Worm (Caenorhabditis elegans) whole organism, mixed stage, embryonic: ENCODE measurements around the gene F44D12.16.
A peak's percentile ranks its signal among the peaks of the same experiment; 100 is the strongest.

Experiments used
- M03D4.4 ChIP-seq: sonication (generic microtip); optimal IDR thresholded peaks from 2 replicates; lab custom pipeline; 2017; ENCODE audit warnings: mild to moderate bottlenecking, missing genetic modification characterization, missing compliant biosample characterization
- bed-3 ChIP-seq: fragments of 200-800 bp; sonication (Bioruptor generic); optimal IDR thresholded peaks from 3 replicates; lab custom pipeline; 2018; ENCODE audit warnings: mild to moderate bottlenecking, missing genetic modification characterization, moderate library complexity, missing compliant biosample characterization
- blmp-1 ChIP-seq: fragments of 150-350 bp; optimal IDR thresholded peaks from 2 replicates; lab custom pipeline; 2014; ENCODE audit warnings: missing biosample characterization, missing genetic modification characterization
- ceh-39 ChIP-seq: fragments of 150-350 bp; optimal IDR thresholded peaks from 2 replicates; lab custom pipeline; 2014; ENCODE audit warnings: missing biosample characterization, missing genetic modification characterization
- ceh-43 ChIP-seq: fragments of 200-800 bp; sonication (Bioruptor generic); optimal IDR thresholded peaks from 2 replicates; lab custom pipeline; 2018; ENCODE audit warnings: mild to moderate bottlenecking, missing genetic modification characterization, moderate library complexity, missing compliant biosample characterization
- ceh-83 ChIP-seq: fragments of 200-800 bp; sonication (Bioruptor generic); optimal IDR thresholded peaks from 2 replicates; lab custom pipeline; 2018; ENCODE audit warnings: mild to moderate bottlenecking, missing genetic modification characterization, missing compliant biosample characterization
- ces-1 ChIP-seq: fragments of 150-350 bp; optimal IDR thresholded peaks from 2 replicates; lab custom pipeline; 2014; ENCODE audit warnings: missing biosample characterization, missing genetic modification reagents, missing genetic modification characterization
- cnd-1 ChIP-seq: fragments of 200-800 bp; sonication (Bioruptor generic); optimal IDR thresholded peaks from 2 replicates; lab custom pipeline; 2018; ENCODE audit warnings: mild to moderate bottlenecking, missing genetic modification characterization, missing compliant biosample characterization
- drap-1 ChIP-seq: fragments of 200-800 bp; sonication (Bioruptor generic); optimal IDR thresholded peaks from 3 replicates; lab custom pipeline; 2018; ENCODE audit warnings: mild to moderate bottlenecking, missing genetic modification characterization, missing compliant biosample characterization
- elt-1 ChIP-seq: sonication (generic microtip); optimal IDR thresholded peaks from 2 replicates; lab custom pipeline; 2017; ENCODE audit warnings: missing genetic modification characterization, mild to moderate bottlenecking, missing compliant biosample characterization, antibody characterized with exemption, moderate library complexity, borderline replicate concordance; ENCODE audit not compliant: insufficient read depth
- elt-3 ChIP-seq: fragments of 150-350 bp; optimal IDR thresholded peaks from 2 replicates; lab custom pipeline; 2014; ENCODE audit warnings: missing biosample characterization, missing genetic modification characterization
- flh-1 ChIP-seq: fragments of 200-800 bp; sonication (Bioruptor generic); optimal IDR thresholded peaks from 2 replicates; lab custom pipeline; 2018; ENCODE audit warnings: mild to moderate bottlenecking, missing genetic modification characterization, moderate library complexity, missing compliant biosample characterization
- ham-2 ChIP-seq: fragments of 200-800 bp; sonication (Bioruptor generic); optimal IDR thresholded peaks from 2 replicates; lab custom pipeline; 2018; ENCODE audit warnings: mild to moderate bottlenecking, missing genetic modification characterization, missing compliant biosample characterization
- hlh-1 ChIP-seq: fragments of 150-350 bp; optimal IDR thresholded peaks from 2 replicates; lab custom pipeline; 2014; ENCODE audit warnings: missing biosample characterization, missing genetic modification reagents, missing genetic modification characterization
- lin-32 ChIP-seq: fragments of 200-800 bp; sonication (Bioruptor generic); optimal IDR thresholded peaks from 2 replicates; lab custom pipeline; 2018; ENCODE audit warnings: mild to moderate bottlenecking, missing genetic modification characterization, missing compliant biosample characterization
- lsy-2 ChIP-seq: fragments of 150-350 bp; optimal IDR thresholded peaks from 2 replicates; lab custom pipeline; 2014; ENCODE audit warnings: missing biosample characterization, missing genetic modification characterization
- mab-5 ChIP-seq: fragments of 150-350 bp; optimal IDR thresholded peaks from 2 replicates; lab custom pipeline; 2014; ENCODE audit warnings: missing biosample characterization, missing genetic modification characterization
- nhr-12 ChIP-seq: fragments of 150-350 bp; optimal IDR thresholded peaks from 2 replicates; lab custom pipeline; 2014; ENCODE audit warnings: missing biosample characterization, missing genetic modification characterization
- nhr-2 ChIP-seq: fragments of 150-350 bp; optimal IDR thresholded peaks from 2 replicates; lab custom pipeline; 2014; ENCODE audit warnings: missing biosample characterization, missing genetic modification characterization
- nhr-237 ChIP-seq: fragments of 150-350 bp; optimal IDR thresholded peaks from 2 replicates; lab custom pipeline; 2014; ENCODE audit warnings: missing biosample characterization, missing genetic modification characterization
- nhr-28 ChIP-seq: fragments of 150-350 bp; optimal IDR thresholded peaks from 2 replicates; lab custom pipeline; 2014; ENCODE audit warnings: missing biosample characterization, missing genetic modification characterization
- nhr-76 ChIP-seq: sonication (generic microtip); optimal IDR thresholded peaks from 2 replicates; lab custom pipeline; 2017; ENCODE audit warnings: missing biosample characterization, missing genetic modification characterization
- pha-4 ChIP-seq: fragments of 150-350 bp; optimal IDR thresholded peaks from 2 replicates; lab custom pipeline; 2018; ENCODE audit warnings: missing biosample characterization, missing genetic modification reagents, missing genetic modification characterization
- sem-2 ChIP-seq: fragments of 200-800 bp; sonication (Bioruptor generic); optimal IDR thresholded peaks from 2 replicates; lab custom pipeline; 2018; ENCODE audit warnings: mild to moderate bottlenecking, missing genetic modification characterization, missing compliant biosample characterization
- sptf-1 ChIP-seq: sonication (generic microtip); optimal IDR thresholded peaks from 2 replicates; lab custom pipeline; 2017; ENCODE audit warnings: mild to moderate bottlenecking, missing genetic modification characterization, moderate library complexity, missing compliant biosample characterization
- tbx-8 ChIP-seq: fragments of 200-800 bp; sonication (Bioruptor generic); optimal IDR thresholded peaks from 2 replicates; lab custom pipeline; 2018; ENCODE audit warnings: mild to moderate bottlenecking, missing genetic modification characterization, moderate library complexity, missing compliant biosample characterization
- unc-120 ChIP-seq: sonication (generic microtip); optimal IDR thresholded peaks from 2 replicates; lab custom pipeline; 2017; ENCODE audit warnings: missing genetic modification characterization, missing compliant biosample characterization; ENCODE audit not compliant: poor library complexity, severe bottlenecking
- unc-39 ChIP-seq: fragments of 150-350 bp; optimal IDR thresholded peaks from 2 replicates; lab custom pipeline; 2014; ENCODE audit warnings: missing biosample characterization, missing genetic modification characterization
- unc-62 ChIP-seq: fragments of 150-350 bp; optimal IDR thresholded peaks from 2 replicates; lab custom pipeline; 2014; ENCODE audit warnings: missing biosample characterization, missing genetic modification reagents, missing genetic modification characterization
- zip-8 ChIP-seq: fragments of 150-350 bp; optimal IDR thresholded peaks from 2 replicates; lab custom pipeline; 2014; ENCODE audit warnings: missing biosample characterization, missing genetic modification characterization

Gene F44D12.16

DNA sequence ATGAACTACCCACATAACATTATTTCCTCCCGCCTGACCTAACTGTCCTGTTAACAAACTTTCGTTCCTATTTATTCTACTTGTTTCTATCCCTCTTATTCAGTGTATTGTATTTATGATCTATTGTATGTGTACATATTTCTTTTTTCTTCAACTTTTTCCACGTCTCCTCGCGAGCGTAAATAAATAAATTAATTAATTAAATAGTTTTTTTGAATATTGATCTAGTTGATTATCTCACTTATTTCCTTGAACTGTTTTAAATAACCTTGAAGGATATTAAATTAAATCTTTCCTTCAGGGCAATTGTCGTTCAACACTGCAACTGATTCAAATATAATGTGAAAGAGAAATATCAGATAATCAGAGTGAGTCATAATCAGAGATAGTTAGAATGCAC, 14.0 kb downstream of the F44D12.16 start, which contains the start of gene frk-1:
Gene frk-1 (plus strand): TSS at position 301 of the 400 bp plus-strand sequence.
- TF ChIP-seq ceh-43 (GFP tag; lab: Kevin White, UChicago) (no peak), nhr-76 (no peak), lin-32 (no peak), flh-1 (no peak), drap-1 (GFP tag; lab: Kevin White, UChicago) (no peak), bed-3 (no peak), sptf-1 (tag; lab: Kevin White, UChicago) (no peak), elt-3 (tag; lab: Kevin White, UChicago) (no peak), nhr-28 (tag; lab: Kevin White, UChicago) (no peak), ceh-39 (tag; lab: Kevin White, UChicago) (no peak), unc-39 (tag; lab: Kevin White, UChicago) (no peak), lsy-2 (tag; lab: Kevin White, UChicago) (no peak), blmp-1 (tag; lab: Kevin White, UChicago) (no peak), elt-1 (no peak), nhr-2 (no peak), zip-8 (tag; lab: Kevin White, UChicago) (no peak), unc-120 (tag; lab: Kevin White, UChicago) (no peak)

DNA sequence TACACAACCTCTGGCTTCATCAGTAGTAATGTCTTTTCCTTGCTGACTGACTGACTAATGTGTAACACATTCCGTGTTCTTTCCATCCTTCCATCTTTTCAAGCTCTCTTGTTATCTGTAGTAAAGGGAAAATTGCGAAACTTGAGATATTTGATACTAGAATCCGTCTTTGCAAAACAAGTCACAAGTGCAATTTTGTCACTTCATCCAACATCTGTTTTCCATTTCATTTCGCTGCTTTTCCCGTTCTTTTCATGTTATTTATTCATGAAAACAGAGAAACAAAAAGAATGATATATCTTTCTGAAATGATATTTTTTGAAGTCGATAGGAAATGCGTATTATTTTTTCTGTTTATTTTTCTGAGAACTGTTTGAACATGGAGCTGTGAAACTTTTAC, 17.1 kb downstream of the F44D12.16 start:
- TF ChIP-seq nhr-12 (no peak), flh-1 (no peak), elt-3 (tag; lab: Kevin White, UChicago) (no peak), nhr-237 (tag; lab: Kevin White, UChicago) (no peak), pha-4 (tag; lab: Kevin White, UChicago) (no peak), lsy-2 (tag; lab: Kevin White, UChicago) (no peak), ceh-39 (tag; lab: Kevin White, UChicago) (no peak)

DNA sequence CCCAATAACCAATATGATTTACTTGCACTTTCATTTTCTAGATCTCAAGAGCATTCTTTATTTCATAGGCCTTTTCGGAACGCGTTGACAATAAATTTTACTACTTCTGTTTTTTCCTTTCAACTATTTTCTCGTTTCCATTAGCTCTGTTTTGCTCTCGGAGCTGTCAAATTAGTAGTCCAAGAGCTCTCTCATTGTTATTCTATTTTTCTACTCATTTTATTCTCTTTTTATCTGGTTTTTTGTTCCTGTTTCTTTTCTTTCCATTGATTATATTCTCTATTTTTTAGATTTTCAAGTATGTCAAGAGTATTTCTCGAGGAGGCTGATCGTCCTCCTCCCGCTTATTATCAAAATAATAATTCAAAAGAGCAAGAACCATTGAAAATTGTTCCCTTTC, 18.2 kb downstream of the F44D12.16 start, which contains the start of gene T04B2.3:
Gene T04B2.3 (plus strand): TSS at position 301 of the 400 bp plus-strand sequence.
- TF ChIP-seq tbx-8 (GFP tag; lab: Kevin White, UChicago) = no peak
- no peak for TF ChIP-seq ham-2 (GFP tag; lab: Kevin White, UChicago)
- TF ChIP-seq M03D4.4 (tag; lab: Kevin White, UChicago) = no peak
- no peak for TF ChIP-seq elt-3 (tag; lab: Kevin White, UChicago)
- TF ChIP-seq, all 35 proteins: peak for 0

DNA sequence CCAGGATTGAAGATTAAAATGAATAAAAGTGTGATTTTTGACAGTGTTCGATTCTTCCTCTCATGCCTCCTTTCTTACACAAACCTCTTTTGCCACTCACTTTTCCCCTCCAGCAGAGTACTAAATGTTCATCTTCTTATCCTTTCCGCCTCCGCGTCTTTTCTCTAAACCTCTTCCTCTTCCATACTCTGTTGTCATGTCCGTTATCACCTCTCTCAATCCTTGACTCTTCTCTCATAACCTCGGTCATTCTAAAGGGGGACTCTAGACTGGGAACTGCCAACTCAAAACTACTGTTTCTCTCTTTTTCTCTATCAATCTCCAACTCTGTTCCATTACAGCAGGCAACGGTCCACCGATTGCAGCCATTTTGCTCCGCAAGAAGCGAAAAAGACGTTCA, 19.4 kb downstream of the F44D12.16 start:
- TF ChIP-seq sem-2 (no peak), hlh-1 (tag; lab: Kevin White, UChicago) (peak; percentile 29), unc-62 (GFP tag; lab: Kevin White, UChicago) (no peak), ces-1 (GFP tag; lab: Kevin White, UChicago) (no peak), cnd-1 (tag; lab: Kevin White, UChicago) (no peak), elt-1 (peak; percentile 1), unc-39 (tag; lab: Kevin White, UChicago) (no peak), unc-120 (tag; lab: Kevin White, UChicago) (peak; percentile 61)
- TF ChIP-seq, all 35 proteins: peak for 3

DNA sequence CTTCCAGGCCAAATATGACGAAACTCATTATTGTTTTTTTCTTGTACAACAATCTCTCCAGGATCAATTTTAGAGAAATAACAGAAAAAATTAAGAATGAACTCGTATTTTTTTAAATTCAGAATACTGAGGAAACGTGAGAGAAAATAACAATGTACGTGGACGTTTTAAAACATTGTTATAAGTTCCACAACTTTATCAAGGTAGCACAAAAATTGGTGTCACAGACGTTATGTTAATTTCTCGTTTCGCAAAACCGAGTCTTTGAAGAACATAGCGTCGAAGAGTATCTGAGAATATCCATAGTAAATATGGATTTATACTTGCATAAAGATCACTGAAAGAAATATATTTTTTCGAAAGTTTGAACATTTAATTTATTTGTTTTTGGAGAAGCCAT, 22.2 kb downstream of the F44D12.16 start, which contains the start of gene T04B2.8:
Gene T04B2.8 (minus strand): TSS at position 101 of the 400 bp plus-strand sequence.
- no peak for TF ChIP-seq ham-2 (GFP tag; lab: Kevin White, UChicago)
- TF ChIP-seq zip-8 (tag; lab: Kevin White, UChicago) = no peak
- TF ChIP-seq tbx-8 (GFP tag; lab: Kevin White, UChicago) = no peak
- TF ChIP-seq nhr-76 = no peak
- no peak for TF ChIP-seq sptf-1 (tag; lab: Kevin White, UChicago)
- no peak for TF ChIP-seq M03D4.4 (tag; lab: Kevin White, UChicago)
- no peak for TF ChIP-seq lin-32
- TF ChIP-seq nhr-28 (tag; lab: Kevin White, UChicago) = no peak
- no peak for TF ChIP-seq ceh-83 (GFP tag; lab: Kevin White, UChicago)
- no peak for TF ChIP-seq lsy-2 (tag; lab: Kevin White, UChicago)
- no peak for TF ChIP-seq flh-1
- no peak for TF ChIP-seq hlh-1 (tag; lab: Kevin White, UChicago)
- no peak for TF ChIP-seq ceh-43 (GFP tag; lab: Kevin White, UChicago)
- no peak for TF ChIP-seq unc-62 (GFP tag; lab: Kevin White, UChicago)
- no peak for TF ChIP-seq nhr-2
- TF ChIP-seq blmp-1 (tag; lab: Kevin White, UChicago) = no peak
- no peak for TF ChIP-seq mab-5 (tag; lab: Kevin White, UChicago)
